Worm (Caenorhabditis elegans): ENCODE results near the gene lido-12.

ce11 chrII:3044023-3044422, 38.4 kb downstream of the lido-12 start, which contains the start of gene sri-29:
- no peak for TF ChIP-seq W03F9.2 (tag; optimal IDR thresholded peaks at IDR 0.05)
- no peak for TF ChIP-seq him-1 (tag; optimal IDR thresholded peaks at IDR 0.05)
